Worm (Caenorhabditis elegans): ENCODE results near the gene Y49F6A.11.

Y49F6A.11 gene

ce11 chrII:3562419-3562818 is 36.2 kb downstream of the Y49F6A.11 start, which contains the start of gene W10G11.3:
TSS of gene W10G11.3 (minus strand) at chrII:3562519.
- TF ChIP-seq aly-1 (tag; optimal IDR thresholded peaks at IDR 0.05) (no peak), scrt-1 (GFP tag; IDR thresholded peaks at IDR 0.05) (no peak), F13C5.2 (tag; optimal IDR thresholded peaks at IDR 0.05) (no peak)

- no peak for TF ChIP-seq F13C5.2 (tag; optimal IDR thresholded peaks at IDR 0.05)
- no peak for TF ChIP-seq sea-1 (GFP tag; conservative IDR thresholded peaks at IDR 0.05)
Observed at ce11 chrII:3561561-3561960, 37.1 kb downstream of the Y49F6A.11 start, which contains the start of gene W10G11.2. TSS of gene W10G11.2 (minus strand) at chrII:3561661.

- no peak for TF ChIP-seq flt-1 (GFP tag; IDR thresholded peaks at IDR 0.05)
- TF ChIP-seq hmbx-1 (tag; optimal IDR thresholded peaks at IDR 0.05): no peak
- TF ChIP-seq tra-4 (tag; optimal IDR thresholded peaks at IDR 0.05): no peak
- TF ChIP-seq hmg-4 (GFP tag; optimal IDR thresholded peaks at IDR 0.05): no peak
- no peak for TF ChIP-seq B0310.2 (tag; optimal IDR thresholded peaks at IDR 0.05)
Observed at ce11 chrII:3560592-3560991, 38.0 kb downstream of the Y49F6A.11 start, which contains the start of gene W10G11.1. TSS of gene W10G11.1 (minus strand) at chrII:3560692.

- TF ChIP-seq hnd-1 (tag; optimal IDR thresholded peaks at IDR 0.05) (no peak), tbx-11 (GFP tag; IDR thresholded peaks at IDR 0.05) (no peak), B0310.2 (tag; optimal IDR thresholded peaks at IDR 0.05) (no peak), tbx-37 (GFP tag; conservative IDR thresholded peaks at IDR 0.05) (no peak), sea-1 (GFP tag; conservative IDR thresholded peaks at IDR 0.05) (no peak), flt-1 (GFP tag; IDR thresholded peaks at IDR 0.05) (no peak), ceh-36 (tag; optimal IDR thresholded peaks at IDR 0.05) (no peak), ets-7 (tag; optimal IDR thresholded peaks at IDR 0.05) (no peak), F13C5.2 (tag; optimal IDR thresholded peaks at IDR 0.05) (no peak), ama-1 (optimal IDR thresholded peaks at IDR 0.05) (no peak), hmbx-1 (tag; optimal IDR thresholded peaks at IDR 0.05) (no peak), hmg-4 (GFP tag; optimal IDR thresholded peaks at IDR 0.05) (no peak), scrt-1 (GFP tag; IDR thresholded peaks at IDR 0.05) (no peak)
Observed at ce11 chrII:3557417-3557816, 41.2 kb downstream of the Y49F6A.11 start, which contains the start of gene lgc-45. TSS of gene lgc-45 (plus strand) at chrII:3557472.

ce11 chrII:3556584-3556983 is 42.0 kb downstream of the Y49F6A.11 start:
- TF ChIP-seq tbx-11 (GFP tag; IDR thresholded peaks at IDR 0.05): no peak
- no peak for TF ChIP-seq pes-1 (GFP tag; IDR thresholded peaks at IDR 0.05)
- TF ChIP-seq ama-1 (optimal IDR thresholded peaks at IDR 0.05): no peak
- TF ChIP-seq ceh-13 (GFP tag; optimal IDR thresholded peaks at IDR 0.05): no peak
- no peak for TF ChIP-seq scrt-1 (GFP tag; IDR thresholded peaks at IDR 0.05)
- TF ChIP-seq hnd-1 (tag; optimal IDR thresholded peaks at IDR 0.05): no peak
- TF ChIP-seq hmg-4 (GFP tag; optimal IDR thresholded peaks at IDR 0.05): no peak
- TF ChIP-seq hmbx-1 (tag; optimal IDR thresholded peaks at IDR 0.05): no peak
- no peak for TF ChIP-seq sea-1 (GFP tag; conservative IDR thresholded peaks at IDR 0.05)
- TF ChIP-seq B0310.2 (tag; optimal IDR thresholded peaks at IDR 0.05): no peak

ce11 chrII:3555281-3555680 is 43.3 kb downstream of the Y49F6A.11 start:
- TF ChIP-seq F13C5.2 (tag; optimal IDR thresholded peaks at IDR 0.05) (no peak), hnd-1 (tag; optimal IDR thresholded peaks at IDR 0.05) (no peak), hmg-4 (GFP tag; optimal IDR thresholded peaks at IDR 0.05) (no peak), aly-1 (tag; optimal IDR thresholded peaks at IDR 0.05) (no peak), hmbx-1 (tag; optimal IDR thresholded peaks at IDR 0.05) (no peak)

- TF ChIP-seq hnd-1 (tag; optimal IDR thresholded peaks at IDR 0.05) (no peak), B0310.2 (tag; optimal IDR thresholded peaks at IDR 0.05) (no peak), scrt-1 (GFP tag; IDR thresholded peaks at IDR 0.05) (no peak), ama-1 (optimal IDR thresholded peaks at IDR 0.05) (no peak), tra-4 (tag; optimal IDR thresholded peaks at IDR 0.05) (no peak), pes-1 (GFP tag; IDR thresholded peaks at IDR 0.05) (no peak), aly-1 (tag; optimal IDR thresholded peaks at IDR 0.05) (no peak), hmbx-1 (tag; optimal IDR thresholded peaks at IDR 0.05) (no peak), tbx-37 (GFP tag; conservative IDR thresholded peaks at IDR 0.05) (no peak)
Observed at ce11 chrII:3554673-3555072, 43.9 kb downstream of the Y49F6A.11 start.

ce11 chrII:3553453-3553852 is 45.2 kb downstream of the Y49F6A.11 start, which contains the start of gene dnc-3:
TSS of gene dnc-3 (plus strand) at chrII:3553724.
- no peak for TF ChIP-seq hnd-1 (tag; optimal IDR thresholded peaks at IDR 0.05)
- no peak for TF ChIP-seq flt-1 (GFP tag; IDR thresholded peaks at IDR 0.05)
- TF ChIP-seq F13C5.2 (tag; optimal IDR thresholded peaks at IDR 0.05): peak; percentile 40

- TF ChIP-seq sea-1 (GFP tag; conservative IDR thresholded peaks at IDR 0.05) (no peak), hmg-4 (GFP tag; optimal IDR thresholded peaks at IDR 0.05) (no peak), scrt-1 (GFP tag; IDR thresholded peaks at IDR 0.05) (no peak), B0310.2 (tag; optimal IDR thresholded peaks at IDR 0.05) (no peak), ceh-36 (tag; optimal IDR thresholded peaks at IDR 0.05) (no peak), tra-4 (tag; optimal IDR thresholded peaks at IDR 0.05) (no peak), pes-1 (GFP tag; IDR thresholded peaks at IDR 0.05) (no peak), ama-1 (optimal IDR thresholded peaks at IDR 0.05) (no peak), ets-7 (tag; optimal IDR thresholded peaks at IDR 0.05) (no peak), hmbx-1 (tag; optimal IDR thresholded peaks at IDR 0.05) (no peak), ceh-13 (GFP tag; optimal IDR thresholded peaks at IDR 0.05) (no peak), F13C5.2 (tag; optimal IDR thresholded peaks at IDR 0.05) (no peak), tbx-11 (GFP tag; IDR thresholded peaks at IDR 0.05) (no peak)
Observed at ce11 chrII:3550352-3550751, 48.3 kb downstream of the Y49F6A.11 start, which contains the start of gene W10G11.19. TSS of gene W10G11.19 (plus strand) at chrII:3550652.
